Fruit fly (Drosophila melanogaster) whole organism, embryonic: ENCODE measurements around the gene Obp28a.

ENCODE experiments used
- Ada2b ChIP-seq: fragments of 200-800 bp; sonication (Bioruptor generic); IDR thresholded peaks from 2 replicates; pipeline ENCODE4 v1.3.6; 2022; ENCODE audit warnings: missing biosample characterization, missing genetic modification characterization
- BtbVII ChIP-seq: fragments of 200-800 bp; sonication (Bioruptor generic); optimal IDR thresholded peaks from 3 replicates; lab custom pipeline; 2017; ENCODE audit warnings: missing biosample characterization, mild to moderate bottlenecking, missing genetic modification characterization
- Bteb2 ChIP-seq: fragments of 200-800 bp; sonication (Bioruptor generic); optimal IDR thresholded peaks from 2 replicates; lab custom pipeline; 2016; ENCODE audit warnings: missing biosample characterization, missing genetic modification characterization
- CG10366 ChIP-seq: fragments of 200-800 bp; sonication (Bioruptor generic); IDR thresholded peaks from 2 replicates; pipeline ENCODE4 v1.3.6; 2022; ENCODE audit warnings: missing biosample characterization, missing genetic modification characterization
- CG11398 ChIP-seq: fragments of 200-800 bp; sonication (Bioruptor generic); optimal IDR thresholded peaks from 2 replicates; lab custom pipeline; 2016; ENCODE audit warnings: missing biosample characterization, missing genetic modification characterization
- CG11560 ChIP-seq: fragments of 200-800 bp; sonication (Bioruptor generic); IDR thresholded peaks from 3 replicates; pipeline ENCODE4 v1.3.6; 2022; ENCODE audit warnings: missing biosample characterization, missing genetic modification characterization
- CG14965 ChIP-seq: fragments of 200-800 bp; sonication (Bioruptor generic); optimal IDR thresholded peaks from 2 replicates; lab custom pipeline; 2016; ENCODE audit warnings: missing biosample characterization, missing genetic modification characterization, borderline replicate concordance
- CG16815 ChIP-seq: fragments of 200-800 bp; sonication (Bioruptor generic); optimal IDR thresholded peaks from 3 replicates; lab custom pipeline; 2017; ENCODE audit warnings: missing biosample characterization, mild to moderate bottlenecking, missing genetic modification characterization
- CG17361 ChIP-seq: fragments of 200-800 bp; sonication (Bioruptor generic); IDR thresholded peaks from 3 replicates; pipeline ENCODE4 v1.3.6; 2022; ENCODE audit warnings: missing biosample characterization, missing genetic modification characterization
- CG17829 ChIP-seq: fragments of 200-800 bp; optimal IDR thresholded peaks from 2 replicates; lab custom pipeline; 2019; ENCODE audit warnings: missing biosample characterization, mild to moderate bottlenecking, missing genetic modification characterization, moderate library complexity
- CG1832 ChIP-seq: fragments of 200-800 bp; sonication (Bioruptor generic); optimal IDR thresholded peaks from 2 replicates; lab custom pipeline; 2017; ENCODE audit warnings: missing biosample characterization, mild to moderate bottlenecking, missing genetic modification characterization, inconsistent platforms
- CG2678 ChIP-seq: fragments of 200-800 bp; sonication (Bioruptor generic); optimal IDR thresholded peaks from 3 replicates; lab custom pipeline; 2019; ENCODE audit warnings: missing biosample characterization, mild to moderate bottlenecking, missing genetic modification characterization, moderate library complexity
- CG32532 ChIP-seq: fragments of 200-800 bp; sonication (Bioruptor generic); IDR thresholded peaks from 2 replicates; pipeline ENCODE4 v1.3.6; 2022; ENCODE audit warnings: missing biosample characterization, missing genetic modification characterization
- CG32772 ChIP-seq: fragments of 200-800 bp; sonication (Bioruptor generic); IDR thresholded peaks from 2 replicates; pipeline ENCODE4 v1.3.6; 2022; ENCODE audit warnings: missing biosample characterization, missing genetic modification characterization
- CG3995 ChIP-seq: fragments of 200-800 bp; sonication (Bioruptor generic); optimal IDR thresholded peaks from 3 replicates; lab custom pipeline; 2016; ENCODE audit warnings: missing biosample characterization, missing genetic modification characterization
- CG4360 ChIP-seq: fragments of 200-800 bp; sonication (Bioruptor generic); IDR thresholded peaks from 2 replicates; pipeline ENCODE4 v1.3.6; 2022; ENCODE audit warnings: missing biosample characterization, missing genetic modification characterization
- CG5245 ChIP-seq: fragments of 200-800 bp; sonication (Bioruptor generic); optimal IDR thresholded peaks from 3 replicates; lab custom pipeline; 2016; ENCODE audit warnings: missing biosample characterization, missing genetic modification characterization
- CG6654 ChIP-seq: fragments of 200-800 bp; sonication (Bioruptor generic); optimal IDR thresholded peaks from 2 replicates; lab custom pipeline; 2017; ENCODE audit warnings: missing biosample characterization, mild to moderate bottlenecking, missing genetic modification characterization
- CG6791 ChIP-seq: fragments of 200-800 bp; sonication (Bioruptor generic); IDR thresholded peaks from 3 replicates; pipeline ENCODE4 v1.3.6; 2022; ENCODE audit warnings: missing biosample characterization, missing genetic modification characterization; ENCODE audit not compliant: partially characterized antibody
- CG7963 ChIP-seq: fragments of 200-800 bp; sonication (Bioruptor generic); IDR thresholded peaks from 3 replicates; pipeline ENCODE4 v1.3.6; 2022; ENCODE audit warnings: missing biosample characterization, missing genetic modification characterization; ENCODE audit not compliant: partially characterized antibody
- CHES-1-like ChIP-seq: fragments of 200-800 bp; sonication (Bioruptor generic); optimal IDR thresholded peaks from 2 replicates; lab custom pipeline; 2016; ENCODE audit warnings: missing biosample characterization, missing genetic modification characterization
- Dfd ChIP-seq, 2 experiments: fragments of >200 bp; optimal IDR thresholded peaks; 2 replicates each; lab custom pipeline; 2017; ENCODE audit warnings: missing biosample characterization in 2 of 2, missing genetic modification characterization in 2 of 2
- Drgx ChIP-seq: fragments of 200-800 bp; sonication (Bioruptor generic); IDR thresholded peaks from 2 replicates; pipeline ENCODE4 v1.3.6; 2022; ENCODE audit warnings: missing biosample characterization, missing genetic modification characterization
- Eip74EF ChIP-seq, 2 experiments: fragments of 200-800 bp in 1 of 2; fragments of >200 bp in 1 of 2; sonication (Bioruptor generic) in 1 of 2; optimal IDR thresholded peaks; 2 replicates each; lab custom pipeline; 2017 to 2019; ENCODE audit warnings: missing biosample characterization in 2 of 2, missing genetic modification characterization in 2 of 2, mild to moderate bottlenecking in 1 of 2, moderate library complexity in 1 of 2
- HLH3B ChIP-seq: fragments of 200-800 bp; sonication (Bioruptor generic); IDR thresholded peaks from 2 replicates; pipeline ENCODE4 v1.3.6; 2022; ENCODE audit warnings: missing biosample characterization, missing genetic modification characterization
- Hey ChIP-seq: fragments of 200-800 bp; sonication (Bioruptor generic); optimal IDR thresholded peaks from 3 replicates; lab custom pipeline; 2018; ENCODE audit warnings: missing biosample characterization, mild to moderate bottlenecking, missing genetic modification characterization
- Lhr ChIP-seq: fragments of 200-800 bp; sonication (Bioruptor generic); optimal IDR thresholded peaks from 3 replicates; lab custom pipeline; 2017; ENCODE audit warnings: mild to moderate bottlenecking, missing biosample characterization, missing genetic modification reagents, missing genetic modification characterization
- Med ChIP-seq: fragments of 200-800 bp; sonication (Bioruptor generic); peaks from one replicate; lab custom pipeline; 2016; ENCODE audit warnings: missing biosample characterization, missing genetic modification characterization, mild to moderate bottlenecking, inconsistent platforms, moderate library complexity
- NfI ChIP-seq: fragments of 200-800 bp; sonication (Bioruptor generic); optimal IDR thresholded peaks from 3 replicates; lab custom pipeline; 2018; ENCODE audit warnings: missing biosample characterization, mild to moderate bottlenecking, missing genetic modification characterization, moderate library complexity
- Optix ChIP-seq: fragments of 200-800 bp; sonication (Bioruptor generic); IDR thresholded peaks from 3 replicates; pipeline ENCODE4 v1.3.6; 2022; ENCODE audit warnings: missing biosample characterization, missing genetic modification characterization
- Ptx1 ChIP-seq: fragments of 200-800 bp; sonication (Bioruptor generic); IDR thresholded peaks from 2 replicates; pipeline ENCODE4 v1.3.6; 2022; ENCODE audit warnings: missing biosample characterization, missing genetic modification characterization
- Rfx ChIP-seq: fragments of 200-800 bp; sonication (Bioruptor generic); IDR thresholded peaks from 2 replicates; pipeline ENCODE4 v1.3.6; 2022; ENCODE audit warnings: missing biosample characterization, missing genetic modification characterization
- Side ChIP-seq: fragments of 200-800 bp; sonication (Bioruptor generic); optimal IDR thresholded peaks from 2 replicates; lab custom pipeline; 2016; ENCODE audit warnings: missing biosample characterization, missing genetic modification characterization
- Six4 ChIP-seq: fragments of 200-800 bp; sonication (Bioruptor generic); optimal IDR thresholded peaks from 2 replicates; lab custom pipeline; 2016; ENCODE audit warnings: missing biosample characterization, missing genetic modification characterization
- TFAM ChIP-seq: fragments of 200-800 bp; sonication (Bioruptor generic); optimal IDR thresholded peaks from 2 replicates; lab custom pipeline; 2017; ENCODE audit warnings: missing biosample characterization, missing genetic modification characterization, inconsistent platforms
- amos ChIP-seq: fragments of 200-800 bp; sonication (Bioruptor generic); IDR thresholded peaks from 2 replicates; pipeline ENCODE4 v1.3.6; 2022; ENCODE audit warnings: missing biosample characterization, missing genetic modification characterization; ENCODE audit not compliant: partially characterized antibody
- ash1 ChIP-seq: fragments of 200-800 bp; sonication (Bioruptor generic); optimal IDR thresholded peaks from 2 replicates; lab custom pipeline; 2018; ENCODE audit warnings: missing biosample characterization, mild to moderate bottlenecking, missing genetic modification characterization
- bsh ChIP-seq, 2 experiments: fragments of 200-800 bp; sonication (Bioruptor generic); optimal IDR thresholded peaks; 2 replicates each; lab custom pipeline; 2017 to 2018; ENCODE audit warnings: mild to moderate bottlenecking in 2 of 2, missing biosample characterization in 2 of 2, missing genetic modification characterization in 2 of 2, moderate library complexity in 1 of 2
- cad ChIP-seq: fragments of >200 bp; optimal IDR thresholded peaks from 2 replicates; lab custom pipeline; 2017; ENCODE audit warnings: missing biosample characterization, missing genetic modification characterization
- cg ChIP-seq: fragments of 200-800 bp; sonication (Bioruptor generic); optimal IDR thresholded peaks from 3 replicates; lab custom pipeline; 2019; ENCODE audit warnings: missing biosample characterization, mild to moderate bottlenecking, missing genetic modification characterization, moderate library complexity
- chm ChIP-seq: fragments of 200-800 bp; sonication (Bioruptor generic); IDR thresholded peaks from 2 replicates; pipeline ENCODE4 v1.3.6; 2022; ENCODE audit warnings: missing biosample characterization, missing genetic modification characterization
- corto ChIP-seq: fragments of 200-800 bp; sonication (Bioruptor generic); optimal IDR thresholded peaks from 2 replicates; lab custom pipeline; 2016; ENCODE audit warnings: missing biosample characterization, mild to moderate bottlenecking, missing genetic modification characterization, moderate library complexity
- fd3F ChIP-seq: fragments of 200-800 bp; sonication (Bioruptor generic); optimal IDR thresholded peaks from 2 replicates; lab custom pipeline; 2018; ENCODE audit warnings: missing biosample characterization, mild to moderate bottlenecking, missing genetic modification characterization, moderate library complexity
- kay ChIP-seq: fragments of 200-800 bp; sonication (Bioruptor generic); optimal IDR thresholded peaks from 2 replicates; lab custom pipeline; 2016; ENCODE audit warnings: missing biosample characterization, missing genetic modification characterization
- lmd ChIP-seq: fragments of 200-800 bp; sonication (Bioruptor generic); IDR thresholded peaks from 2 replicates; pipeline ENCODE4 v1.3.6; 2022; ENCODE audit warnings: missing biosample characterization, missing genetic modification characterization
- repo ChIP-seq: fragments of 200-800 bp; sonication (Bioruptor generic); optimal IDR thresholded peaks from 2 replicates; lab custom pipeline; 2016; ENCODE audit warnings: missing biosample characterization, missing genetic modification characterization
- vfl ChIP-seq: fragments of 200-800 bp; sonication (Bioruptor generic); optimal IDR thresholded peaks from 2 replicates; lab custom pipeline; 2016; ENCODE audit warnings: missing biosample characterization, missing genetic modification characterization
- vvl ChIP-seq: fragments of 200-800 bp; sonication (Bioruptor generic); IDR thresholded peaks from 2 replicates; pipeline ENCODE4 v1.3.6; 2022; ENCODE audit warnings: missing biosample characterization, missing genetic modification characterization
- zf30C ChIP-seq: fragments of 200-800 bp; sonication (Bioruptor generic); optimal IDR thresholded peaks from 3 replicates; lab custom pipeline; 2018; ENCODE audit warnings: missing biosample characterization, mild to moderate bottlenecking, missing genetic modification characterization

Obp28a gene

DNA sequence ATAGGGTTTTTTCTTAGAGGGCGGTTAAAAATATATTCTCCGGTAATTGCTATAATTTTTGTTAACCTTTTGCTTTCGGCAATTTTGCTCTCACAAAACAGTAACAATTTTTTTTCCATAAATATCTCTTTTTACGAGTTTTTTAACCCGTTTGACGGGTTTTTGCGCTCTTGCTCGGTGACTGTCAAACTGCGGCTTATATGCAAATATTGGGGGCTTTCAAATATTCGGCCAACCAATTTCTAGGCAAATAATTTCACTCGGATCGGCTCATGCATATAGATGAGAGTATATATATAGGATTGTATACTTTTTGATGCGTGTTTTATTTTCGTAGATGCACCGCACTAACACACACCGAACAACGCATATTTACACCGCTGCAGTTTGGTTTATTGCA, 32.8 kb upstream of the Obp28a start:
- TF ChIP-seq CG6654 (GFP tag; lab: Kevin White, UChicago): peak; percentile 93
- TF ChIP-seq CG17829 (tag; lab: Kevin White, UChicago): no peak
- peak; percentile 65 for TF ChIP-seq vvl (GFP tag; lab: Robert Waterston, UW)

dm6 chr2L:7529182-7529581, 32.0 kb upstream of the Obp28a start:
- no peak for TF ChIP-seq cg (GFP tag; lab: Kevin White, UChicago)
- TF ChIP-seq CG5245 (GFP tag; lab: Kevin White, UChicago): no peak
- no peak for TF ChIP-seq Eip74EF (GFP tag; optimal IDR thresholded peaks at IDR 0.05; lab: Kevin White, UChicago)
- no peak for TF ChIP-seq lmd (GFP tag; lab: Robert Waterston, UW)
- TF ChIP-seq Side (GFP tag; lab: Kevin White, UChicago): no peak
- 0 out of 2 replicates have a peak, but pooled peaks have one; percentile 16 for TF ChIP-seq amos (GFP tag; lab: Robert Waterston, UW)
- no peak for TF ChIP-seq CG1832 (GFP tag; lab: Kevin White, UChicago)
- peak in 1 of 2 experiments; percentile 57 for TF ChIP-seq Dfd (GFP tag; optimal IDR thresholded peaks at IDR 0.05; lab: Kevin White, UChicago)
- TF ChIP-seq corto: no peak
- no peak for TF ChIP-seq CG10366 (GFP tag; lab: Robert Waterston, UW)
- no peak for TF ChIP-seq Ada2b (GFP tag; lab: Robert Waterston, UW)
- no peak for TF ChIP-seq BtbVII
- TF ChIP-seq CG16815 (GFP tag; lab: Kevin White, UChicago): no peak
- no peak for TF ChIP-seq Six4 (GFP tag; lab: Kevin White, UChicago)
- 0 out of 2 replicates have a peak, but pooled peaks have one; percentile 21 for TF ChIP-seq HLH3B (GFP tag; lab: Robert Waterston, UW)
- no peak for TF ChIP-seq Ptx1
- no peak for TF ChIP-seq cad (GFP tag; lab: Kevin White, UChicago)
- TF ChIP-seq CG17361: no peak
- TF ChIP-seq CG7963 (GFP tag; lab: Robert Waterston, UW): 0 out of 3 replicates have a peak, but pooled peaks have one; percentile 15
- TF ChIP-seq CG4360 (GFP tag; lab: Robert Waterston, UW): peak; percentile 85
- no peak for TF ChIP-seq chm (GFP tag; lab: Robert Waterston, UW)
- TF ChIP-seq CG3995 (GFP tag; lab: Kevin White, UChicago): no peak
- TF ChIP-seq zf30C (GFP tag; lab: Kevin White, UChicago): no peak
- no peak for TF ChIP-seq Lhr
- 0 out of 3 replicates have a peak, but pooled peaks have one; percentile 12 for TF ChIP-seq CG6791 (GFP tag; lab: Robert Waterston, UW)
- no peak for TF ChIP-seq Bteb2 (GFP tag; lab: Kevin White, UChicago)
- TF ChIP-seq CG32532 (GFP tag; lab: Robert Waterston, UW): no peak
- TF ChIP-seq CG2678 (tag; lab: Kevin White, UChicago): no peak
- no peak for TF ChIP-seq Drgx (GFP tag; lab: Robert Waterston, UW)
- TF ChIP-seq Optix (GFP tag; lab: Robert Waterston, UW): peak; percentile 27; the same call in 1 of the 3 replicates
- TF ChIP-seq CG32772 (GFP tag; lab: Robert Waterston, UW): no peak
- TF ChIP-seq vfl (GFP tag; lab: Kevin White, UChicago): no peak
- TF ChIP-seq fd3F (GFP tag; lab: Kevin White, UChicago): no peak
- no peak for TF ChIP-seq CHES-1-like
- peak; percentile 65 for TF ChIP-seq Med (GFP tag; lab: Kevin White, UChicago)
- TF ChIP-seq kay (GFP tag; lab: Kevin White, UChicago): no peak
- TF ChIP-seq CG14965 (GFP tag; lab: Kevin White, UChicago): no peak
- no peak for TF ChIP-seq Rfx (GFP tag; lab: Robert Waterston, UW)
- no peak for TF ChIP-seq ash1 (GFP tag; lab: Kevin White, UChicago)
- no peak for TF ChIP-seq CG11398
- TF ChIP-seq Hey (tag; lab: Kevin White, UChicago): no peak
- TF ChIP-seq CG11560: no peak
- no peak for TF ChIP-seq NfI (GFP tag; lab: Kevin White, UChicago)
- TF ChIP-seq TFAM (GFP tag; lab: Kevin White, UChicago): no peak
- no peak for TF ChIP-seq repo (GFP tag; lab: Kevin White, UChicago)
- TF ChIP-seq bsh (GFP tag; optimal IDR thresholded peaks at IDR 0.05; lab: Kevin White, UChicago): no peak
